Worm (Caenorhabditis elegans): ENCODE measurements around the gene K09F6.15.

DNA sequence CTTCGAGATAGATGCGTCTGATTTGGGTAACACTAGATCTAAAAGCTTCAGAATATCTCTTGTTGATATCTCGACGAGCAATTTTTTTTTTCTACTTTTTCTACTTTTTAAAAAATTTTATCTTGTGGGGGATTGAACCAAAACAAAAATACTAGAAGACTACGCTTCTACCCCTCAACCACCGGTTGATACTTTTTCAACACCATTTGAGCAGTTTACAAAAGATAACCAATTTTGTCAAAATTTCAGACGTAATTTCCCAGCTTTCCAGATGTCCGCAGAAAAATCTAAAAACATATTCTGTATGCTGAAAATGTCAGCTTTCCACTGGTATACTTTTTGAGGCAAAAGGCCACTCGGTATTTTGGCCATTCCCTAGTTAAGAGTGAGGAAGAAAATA lies 27.3 kb upstream of the K09F6.15 start:
- TF ChIP-seq pes-1 (GFP tag; IDR thresholded peaks at IDR 0.05) (no peak), tbx-37 (GFP tag; conservative IDR thresholded peaks at IDR 0.05) (no peak), flt-1 (GFP tag; IDR thresholded peaks at IDR 0.05) (no peak), hmbx-1 (tag; optimal IDR thresholded peaks at IDR 0.05) (no peak), tbx-11 (GFP tag; IDR thresholded peaks at IDR 0.05) (no peak), ama-1 (optimal IDR thresholded peaks at IDR 0.05) (no peak), sea-1 (GFP tag; conservative IDR thresholded peaks at IDR 0.05) (no peak), B0310.2 (tag; optimal IDR thresholded peaks at IDR 0.05) (no peak), ceh-36 (tag; optimal IDR thresholded peaks at IDR 0.05) (no peak)

Measured in whole organism, early embryonic.